Worm (Caenorhabditis elegans): ENCODE results near the gene H08J19.1.

The H08J19.1 gene

DNA sequence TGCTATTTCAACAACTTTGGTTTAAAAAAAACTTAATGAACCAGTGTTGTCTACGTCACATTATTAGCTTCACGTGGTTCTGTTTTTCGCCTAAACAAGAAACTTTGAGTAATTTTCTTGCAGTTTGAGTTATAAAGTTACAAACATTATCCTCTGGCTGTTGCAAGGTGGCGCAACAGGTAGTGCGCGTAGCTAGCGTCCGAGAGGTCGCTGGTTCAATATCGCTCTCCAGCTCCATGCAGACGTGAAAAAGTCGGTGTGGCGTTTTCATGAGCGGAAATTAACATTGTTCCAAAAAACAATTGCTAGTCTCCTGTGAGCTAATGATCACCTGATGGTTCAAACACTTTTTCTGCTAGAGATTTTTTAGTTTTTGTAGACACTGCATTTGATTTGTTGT is 23.5 kb upstream of the H08J19.1 start:
- TF ChIP-seq B0310.2 (tag; optimal IDR thresholded peaks at IDR 0.05) (no peak), pes-1 (GFP tag; IDR thresholded peaks at IDR 0.05) (peak; percentile 62), F13C5.2 (tag; optimal IDR thresholded peaks at IDR 0.05) (no peak), tbx-37 (GFP tag; conservative IDR thresholded peaks at IDR 0.05) (no peak), hmg-4 (GFP tag; optimal IDR thresholded peaks at IDR 0.05) (peak; percentile 30), ets-7 (tag; optimal IDR thresholded peaks at IDR 0.05) (no peak)

DNA sequence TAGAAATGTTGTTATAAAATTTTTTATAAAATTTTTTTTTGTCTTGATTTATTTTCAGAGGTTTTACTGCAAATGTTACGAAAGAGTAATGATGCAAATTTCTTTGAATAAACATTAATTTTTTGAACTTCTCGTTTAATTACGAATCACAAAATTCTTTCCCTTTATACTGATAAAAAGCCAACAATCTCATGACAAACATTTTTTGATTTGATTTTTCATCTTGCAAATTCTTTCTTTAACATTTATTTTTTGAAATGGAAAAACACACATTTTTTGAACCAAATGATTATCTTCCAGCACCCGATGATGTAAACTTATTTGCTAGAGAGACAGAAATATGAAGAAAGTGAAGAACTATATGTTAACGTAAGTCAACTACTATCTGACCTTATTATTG is 22.5 kb upstream of the H08J19.1 start, which contains the start of gene K09E9.1:
Gene K09E9.1 (plus strand): TSS at position 301 of the 400 bp plus-strand sequence.
- no peak for TF ChIP-seq aly-1 (tag; optimal IDR thresholded peaks at IDR 0.05)
- no peak for TF ChIP-seq tbx-11 (GFP tag; IDR thresholded peaks at IDR 0.05)
- no peak for TF ChIP-seq hmbx-1 (tag; optimal IDR thresholded peaks at IDR 0.05)
- TF ChIP-seq F13C5.2 (tag; optimal IDR thresholded peaks at IDR 0.05): no peak
- no peak for TF ChIP-seq ceh-13 (GFP tag; optimal IDR thresholded peaks at IDR 0.05)
- TF ChIP-seq scrt-1 (GFP tag; IDR thresholded peaks at IDR 0.05): no peak
- no peak for TF ChIP-seq hnd-1 (tag; optimal IDR thresholded peaks at IDR 0.05)
- no peak for TF ChIP-seq sea-1 (GFP tag; conservative IDR thresholded peaks at IDR 0.05)
- no peak for TF ChIP-seq tbx-37 (GFP tag; conservative IDR thresholded peaks at IDR 0.05)
- TF ChIP-seq tra-4 (tag; optimal IDR thresholded peaks at IDR 0.05): no peak
- no peak for TF ChIP-seq ama-1 (optimal IDR thresholded peaks at IDR 0.05)
- TF ChIP-seq ceh-36 (tag; optimal IDR thresholded peaks at IDR 0.05): no peak
- TF ChIP-seq pes-1 (GFP tag; IDR thresholded peaks at IDR 0.05): no peak
- TF ChIP-seq ets-7 (tag; optimal IDR thresholded peaks at IDR 0.05): no peak
- no peak for TF ChIP-seq B0310.2 (tag; optimal IDR thresholded peaks at IDR 0.05)
- TF ChIP-seq hmg-4 (GFP tag; optimal IDR thresholded peaks at IDR 0.05): no peak

- no peak for TF ChIP-seq hmg-4 (GFP tag; optimal IDR thresholded peaks at IDR 0.05)
- no peak for TF ChIP-seq F13C5.2 (tag; optimal IDR thresholded peaks at IDR 0.05)
- TF ChIP-seq scrt-1 (GFP tag; IDR thresholded peaks at IDR 0.05): no peak
- no peak for TF ChIP-seq tra-4 (tag; optimal IDR thresholded peaks at IDR 0.05)
- TF ChIP-seq ama-1 (optimal IDR thresholded peaks at IDR 0.05): no peak
- TF ChIP-seq flt-1 (GFP tag; IDR thresholded peaks at IDR 0.05): no peak
- no peak for TF ChIP-seq B0310.2 (tag; optimal IDR thresholded peaks at IDR 0.05)
- TF ChIP-seq tbx-11 (GFP tag; IDR thresholded peaks at IDR 0.05): no peak
These were observed 21.7 kb upstream of the H08J19.1 start for ce11 chrX:15621001-15621400.

DNA sequence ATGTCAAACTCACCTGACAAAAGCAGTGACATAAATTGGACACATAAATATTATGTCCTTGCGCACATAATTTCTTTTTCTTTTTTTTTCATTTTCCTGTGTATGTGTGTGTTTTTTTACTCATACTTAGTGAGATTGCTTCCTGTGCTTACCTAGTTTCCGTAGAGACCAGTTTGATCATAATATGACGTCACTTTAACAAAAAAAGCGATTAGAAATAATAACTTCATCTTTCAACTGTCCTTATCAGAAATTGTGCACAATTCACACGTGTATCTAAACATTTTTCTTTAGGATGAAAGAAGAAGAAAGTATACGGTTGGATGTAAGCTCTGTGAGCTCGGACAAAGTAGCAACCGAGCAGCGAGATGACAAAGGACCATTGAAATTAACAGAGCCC is 20.7 kb upstream of the H08J19.1 start:
- TF ChIP-seq ets-7 (tag; optimal IDR thresholded peaks at IDR 0.05) (no peak), pes-1 (GFP tag; IDR thresholded peaks at IDR 0.05) (no peak), flt-1 (GFP tag; IDR thresholded peaks at IDR 0.05) (no peak), ceh-36 (tag; optimal IDR thresholded peaks at IDR 0.05) (no peak), ama-1 (optimal IDR thresholded peaks at IDR 0.05) (no peak), F13C5.2 (tag; optimal IDR thresholded peaks at IDR 0.05) (no peak), aly-1 (tag; optimal IDR thresholded peaks at IDR 0.05) (no peak), tra-4 (tag; optimal IDR thresholded peaks at IDR 0.05) (no peak), B0310.2 (tag; optimal IDR thresholded peaks at IDR 0.05) (no peak), hnd-1 (tag; optimal IDR thresholded peaks at IDR 0.05) (no peak), scrt-1 (GFP tag; IDR thresholded peaks at IDR 0.05) (no peak), tbx-37 (GFP tag; conservative IDR thresholded peaks at IDR 0.05) (no peak), tbx-11 (GFP tag; IDR thresholded peaks at IDR 0.05) (no peak), hmg-4 (GFP tag; optimal IDR thresholded peaks at IDR 0.05) (no peak), ceh-13 (GFP tag; optimal IDR thresholded peaks at IDR 0.05) (no peak), sea-1 (GFP tag; conservative IDR thresholded peaks at IDR 0.05) (no peak)

DNA sequence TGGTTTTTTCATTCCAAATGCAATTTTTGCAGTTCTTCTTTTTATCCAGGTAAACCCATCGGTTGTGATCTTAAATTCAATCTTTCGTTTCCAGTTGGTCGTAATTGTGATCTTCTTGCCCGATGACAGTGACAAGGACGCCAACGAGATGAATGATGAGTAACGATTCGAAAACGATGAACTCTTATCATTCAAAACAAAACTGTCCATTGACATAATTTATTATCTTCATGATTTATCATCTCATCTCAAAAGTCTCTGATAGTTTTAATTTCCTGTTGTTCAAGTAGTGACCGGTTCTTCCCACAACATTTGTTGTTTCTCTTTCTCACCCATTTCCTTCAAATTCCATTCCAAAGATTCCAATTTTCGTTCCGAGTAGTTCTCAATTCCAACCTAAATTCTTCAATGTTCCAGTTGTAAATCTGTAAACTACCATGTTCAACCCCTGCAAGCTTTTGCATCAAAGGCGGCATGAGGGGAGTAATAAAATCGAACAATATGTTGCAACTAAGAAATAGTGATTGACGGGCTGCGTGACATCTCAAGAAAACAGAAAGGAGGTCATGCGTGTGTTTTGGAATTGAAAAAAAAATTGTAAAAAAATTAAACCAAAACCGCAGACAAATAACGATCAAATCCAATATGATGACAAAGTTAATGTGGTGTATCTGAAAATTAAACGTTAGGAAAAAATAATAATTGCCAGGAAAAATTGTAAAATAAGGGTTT is 16.5 kb upstream of the H08J19.1 start:
- no peak for TF ChIP-seq hmbx-1 (tag; optimal IDR thresholded peaks at IDR 0.05)
- TF ChIP-seq hnd-1 (tag; optimal IDR thresholded peaks at IDR 0.05): no peak

DNA sequence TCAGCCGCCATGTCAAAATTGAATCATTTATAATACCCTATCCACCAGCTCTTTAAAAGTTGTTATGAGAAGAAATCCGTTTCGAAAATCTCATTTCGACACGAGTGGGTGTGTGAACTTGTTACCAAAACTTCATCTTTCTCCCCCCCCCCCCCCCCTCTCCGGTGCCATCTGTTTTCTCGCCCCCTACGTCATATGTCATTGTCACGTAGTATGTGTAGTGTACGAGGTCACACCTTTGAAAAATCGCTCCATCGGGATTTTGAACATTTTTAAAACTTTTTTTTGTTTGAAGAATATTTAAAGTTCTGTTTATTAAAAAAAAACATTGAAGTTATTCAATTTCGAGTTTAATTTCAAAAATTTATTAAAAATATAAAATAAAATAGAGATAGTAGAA is 14.9 kb upstream of the H08J19.1 start:
- no peak for TF ChIP-seq hmg-4 (GFP tag; optimal IDR thresholded peaks at IDR 0.05)
- TF ChIP-seq flt-1 (GFP tag; IDR thresholded peaks at IDR 0.05): no peak
- TF ChIP-seq aly-1 (tag; optimal IDR thresholded peaks at IDR 0.05): no peak
- TF ChIP-seq ceh-36 (tag; optimal IDR thresholded peaks at IDR 0.05): no peak
- TF ChIP-seq tbx-11 (GFP tag; IDR thresholded peaks at IDR 0.05): no peak

ce11 chrX:15628945-15629344 is 13.8 kb upstream of the H08J19.1 start:
- TF ChIP-seq ets-7 (tag; optimal IDR thresholded peaks at IDR 0.05) (no peak), hmg-4 (GFP tag; optimal IDR thresholded peaks at IDR 0.05) (no peak), hmbx-1 (tag; optimal IDR thresholded peaks at IDR 0.05) (no peak), tbx-11 (GFP tag; IDR thresholded peaks at IDR 0.05) (no peak), ama-1 (optimal IDR thresholded peaks at IDR 0.05) (no peak), aly-1 (tag; optimal IDR thresholded peaks at IDR 0.05) (no peak), tra-4 (tag; optimal IDR thresholded peaks at IDR 0.05) (no peak), flt-1 (GFP tag; IDR thresholded peaks at IDR 0.05) (no peak), scrt-1 (GFP tag; IDR thresholded peaks at IDR 0.05) (no peak), ceh-13 (GFP tag; optimal IDR thresholded peaks at IDR 0.05) (no peak), sea-1 (GFP tag; conservative IDR thresholded peaks at IDR 0.05) (no peak), B0310.2 (tag; optimal IDR thresholded peaks at IDR 0.05) (no peak), ceh-36 (tag; optimal IDR thresholded peaks at IDR 0.05) (no peak), F13C5.2 (tag; optimal IDR thresholded peaks at IDR 0.05) (no peak), hnd-1 (tag; optimal IDR thresholded peaks at IDR 0.05) (no peak), tbx-37 (GFP tag; conservative IDR thresholded peaks at IDR 0.05) (no peak)

DNA sequence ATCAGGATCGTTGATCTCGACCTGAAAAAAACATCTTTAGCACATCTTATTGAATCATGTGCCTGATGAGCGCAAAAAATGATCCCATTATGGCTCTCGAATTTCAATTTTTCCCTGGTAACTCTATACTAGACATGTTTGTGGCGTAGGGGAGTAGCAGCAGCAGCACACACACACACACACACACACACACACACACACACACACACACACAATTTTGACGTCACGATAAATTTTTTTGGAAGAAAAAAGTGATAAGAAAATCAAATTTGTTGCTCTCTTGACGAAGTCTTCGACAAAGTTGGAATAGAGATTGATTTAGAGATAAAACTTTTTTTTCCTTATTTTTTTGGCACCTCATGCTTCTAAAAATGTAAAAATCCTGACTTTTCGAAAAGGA is 13.1 kb upstream of the H08J19.1 start:
- no peak for TF ChIP-seq flt-1 (GFP tag; IDR thresholded peaks at IDR 0.05)
- no peak for TF ChIP-seq sea-1 (GFP tag; conservative IDR thresholded peaks at IDR 0.05)
- TF ChIP-seq B0310.2 (tag; optimal IDR thresholded peaks at IDR 0.05): no peak
- TF ChIP-seq hmg-4 (GFP tag; optimal IDR thresholded peaks at IDR 0.05): no peak
- no peak for TF ChIP-seq hmbx-1 (tag; optimal IDR thresholded peaks at IDR 0.05)
- no peak for TF ChIP-seq scrt-1 (GFP tag; IDR thresholded peaks at IDR 0.05)
- TF ChIP-seq tbx-11 (GFP tag; IDR thresholded peaks at IDR 0.05): no peak
- no peak for TF ChIP-seq F13C5.2 (tag; optimal IDR thresholded peaks at IDR 0.05)
- no peak for TF ChIP-seq ceh-36 (tag; optimal IDR thresholded peaks at IDR 0.05)
- no peak for TF ChIP-seq ets-7 (tag; optimal IDR thresholded peaks at IDR 0.05)
- TF ChIP-seq pes-1 (GFP tag; IDR thresholded peaks at IDR 0.05): no peak
- no peak for TF ChIP-seq ama-1 (optimal IDR thresholded peaks at IDR 0.05)
- no peak for TF ChIP-seq tra-4 (tag; optimal IDR thresholded peaks at IDR 0.05)
- TF ChIP-seq ceh-13 (GFP tag; optimal IDR thresholded peaks at IDR 0.05): no peak
- no peak for TF ChIP-seq aly-1 (tag; optimal IDR thresholded peaks at IDR 0.05)
- TF ChIP-seq hnd-1 (tag; optimal IDR thresholded peaks at IDR 0.05): no peak
- no peak for TF ChIP-seq tbx-37 (GFP tag; conservative IDR thresholded peaks at IDR 0.05)
